Fruit fly (Drosophila melanogaster): ENCODE measurements around the gene SP1173.

- TF ChIP-seq psq (optimal IDR thresholded peaks at IDR 0.05) (no peak), pan (optimal IDR thresholded peaks at IDR 0.05) (no peak), Dll (optimal IDR thresholded peaks at IDR 0.05) (no peak), usp (GFP tag; optimal IDR thresholded peaks at IDR 0.05) (no peak), CG8478 (optimal IDR thresholded peaks at IDR 0.05) (no peak)
Measured at dm6 chr3L:6747127-6747526, 43.8 kb upstream of the SP1173 start.
